Fruit fly (Drosophila melanogaster) whole organism, embryonic: Measurements from ENCODE around the gene CG43094.
A peak's percentile ranks its signal among the peaks of the same experiment; 100 is the strongest.

ENCODE experiments used
- Asciz ChIP-seq: fragments of 200-800 bp; sonication (Bioruptor generic); optimal IDR thresholded peaks from 2 replicates; lab custom pipeline; 2017; ENCODE audit warnings: missing biosample characterization, mild to moderate bottlenecking, missing genetic modification characterization, missing genetic modification reagents
- CG11456 ChIP-seq: fragments of 200-800 bp; sonication (Bioruptor generic); IDR thresholded peaks from 3 replicates; pipeline ENCODE4 v1.3.6; 2022; ENCODE audit warnings: missing biosample characterization, missing genetic modification characterization
- CG12104 ChIP-seq: fragments of 200-800 bp; sonication (Bioruptor generic); optimal IDR thresholded peaks from 3 replicates; lab custom pipeline; 2016; ENCODE audit warnings: missing biosample characterization, missing genetic modification characterization
- CG12744 ChIP-seq: fragments of 200-800 bp; sonication (Bioruptor generic); optimal IDR thresholded peaks from 2 replicates; lab custom pipeline; 2016; ENCODE audit warnings: missing biosample characterization, missing genetic modification characterization
- CG13775 ChIP-seq: fragments of 200-800 bp; sonication (Bioruptor generic); optimal IDR thresholded peaks from 3 replicates; lab custom pipeline; 2017; ENCODE audit warnings: missing biosample characterization, mild to moderate bottlenecking, missing genetic modification characterization
- CG14050 ChIP-seq: fragments of 200-800 bp; sonication (Bioruptor generic); IDR thresholded peaks from 3 replicates; pipeline ENCODE4 v1.3.6; 2022; ENCODE audit warnings: missing biosample characterization, missing genetic modification characterization
- CG14667 ChIP-seq: fragments of 200-800 bp; sonication (Bioruptor generic); IDR thresholded peaks from 2 replicates; pipeline ENCODE4 v1.3.6; 2022; ENCODE audit warnings: missing biosample characterization, missing genetic modification characterization
- CG1647 ChIP-seq: fragments of 200-800 bp; sonication (Bioruptor generic); optimal IDR thresholded peaks from 3 replicates; lab custom pipeline; 2016; ENCODE audit warnings: missing biosample characterization, missing genetic modification characterization
- CG17186 ChIP-seq: fragments of 200-800 bp; sonication (Bioruptor generic); optimal IDR thresholded peaks from 3 replicates; lab custom pipeline; 2017; ENCODE audit warnings: missing biosample characterization, missing genetic modification reagents, missing genetic modification characterization
- CG17568 ChIP-seq: fragments of 200-800 bp; sonication (Bioruptor generic); optimal IDR thresholded peaks from 2 replicates; lab custom pipeline; 2018; ENCODE audit warnings: missing biosample characterization, mild to moderate bottlenecking, missing genetic modification characterization, moderate library complexity
- CG18764 ChIP-seq: fragments of 200-800 bp; sonication (Bioruptor generic); optimal IDR thresholded peaks from 3 replicates; lab custom pipeline; 2016; ENCODE audit warnings: missing biosample characterization, missing genetic modification characterization
- CG30403 ChIP-seq: fragments of 200-800 bp; sonication (Bioruptor generic); optimal IDR thresholded peaks from 3 replicates; lab custom pipeline; 2016; ENCODE audit warnings: missing biosample characterization, missing genetic modification characterization
- CG3065 ChIP-seq: fragments of 200-800 bp; sonication (Bioruptor generic); optimal IDR thresholded peaks from 2 replicates; lab custom pipeline; 2016; ENCODE audit warnings: missing biosample characterization, missing genetic modification characterization
- CG32772 ChIP-seq: fragments of 200-800 bp; sonication (Bioruptor generic); IDR thresholded peaks from 2 replicates; pipeline ENCODE4 v1.3.6; 2022; ENCODE audit warnings: missing biosample characterization, missing genetic modification characterization
- CG3281 ChIP-seq: fragments of 200-800 bp; sonication (Bioruptor generic); optimal IDR thresholded peaks from 3 replicates; lab custom pipeline; 2017; ENCODE audit warnings: missing biosample characterization, mild to moderate bottlenecking, missing genetic modification characterization
- CG4424 ChIP-seq: fragments of 200-800 bp; sonication (Bioruptor generic); optimal IDR thresholded peaks from 3 replicates; lab custom pipeline; 2016; ENCODE audit warnings: missing biosample characterization, missing genetic modification characterization
- CG5953 ChIP-seq: fragments of 200-800 bp; sonication (Bioruptor generic); IDR thresholded peaks from 2 replicates; pipeline ENCODE4 v1.3.6; 2022; ENCODE audit warnings: missing biosample characterization, missing genetic modification characterization
- CG6175 ChIP-seq: fragments of 200-800 bp; sonication (Bioruptor generic); IDR thresholded peaks from 3 replicates; pipeline ENCODE4 v1.3.6; 2022; ENCODE audit warnings: missing biosample characterization, missing genetic modification characterization
- CG7839 ChIP-seq: fragments of 200-800 bp; sonication (Bioruptor generic); optimal IDR thresholded peaks from 3 replicates; lab custom pipeline; 2018; ENCODE audit warnings: missing biosample characterization, mild to moderate bottlenecking, missing genetic modification characterization, moderate library complexity
- CG9817 ChIP-seq: fragments of 200-800 bp; sonication (Bioruptor generic); optimal IDR thresholded peaks from 2 replicates; lab custom pipeline; 2018; ENCODE audit warnings: missing biosample characterization, mild to moderate bottlenecking, missing genetic modification characterization, moderate library complexity
- CG9876 ChIP-seq: fragments of 200-800 bp; sonication (Bioruptor generic); optimal IDR thresholded peaks from 2 replicates; lab custom pipeline; 2016; ENCODE audit warnings: missing biosample characterization, missing genetic modification characterization
- CG9932 ChIP-seq: fragments of 200-800 bp; sonication (Bioruptor generic); IDR thresholded peaks from 2 replicates; pipeline ENCODE4 v1.3.6; 2022; ENCODE audit warnings: missing biosample characterization, missing genetic modification characterization
- Camta ChIP-seq: fragments of 200-800 bp; sonication (Bioruptor generic); optimal IDR thresholded peaks from 2 replicates; lab custom pipeline; 2016; ENCODE audit warnings: missing biosample characterization, missing genetic modification characterization
- Deaf1 ChIP-seq: fragments of 200-800 bp; optimal IDR thresholded peaks from 3 replicates; lab custom pipeline; 2019; ENCODE audit warnings: missing biosample characterization, mild to moderate bottlenecking, missing genetic modification characterization, moderate library complexity
- Fer2 ChIP-seq: fragments of 200-800 bp; sonication (Bioruptor generic); optimal IDR thresholded peaks from 2 replicates; lab custom pipeline; 2018; ENCODE audit warnings: missing biosample characterization, mild to moderate bottlenecking, missing genetic modification characterization, moderate library complexity
- Gsc ChIP-seq: fragments of 200-800 bp; sonication (Bioruptor generic); IDR thresholded peaks from 2 replicates; pipeline ENCODE4 v1.3.6; 2022; ENCODE audit warnings: missing biosample characterization, missing genetic modification characterization
- HLHmδ ChIP-seq: fragments of 200-800 bp; sonication (Bioruptor generic); optimal IDR thresholded peaks from 2 replicates; lab custom pipeline; 2018; ENCODE audit warnings: missing biosample characterization, mild to moderate bottlenecking, missing genetic modification characterization, moderate library complexity
- Hand ChIP-seq: fragments of 200-800 bp; sonication (Bioruptor generic); optimal IDR thresholded peaks from 2 replicates; lab custom pipeline; 2017; ENCODE audit warnings: mild to moderate bottlenecking, missing biosample characterization, missing genetic modification reagents, missing genetic modification characterization
- Hr3 ChIP-seq: fragments of 200-800 bp; sonication (Bioruptor generic); optimal IDR thresholded peaks from 3 replicates; lab custom pipeline; 2016; ENCODE audit warnings: missing biosample characterization, missing genetic modification characterization
- Hr39 ChIP-seq: fragments of >200 bp; optimal IDR thresholded peaks from 2 replicates; lab custom pipeline; 2017
- Jarid2 ChIP-seq: fragments of 200-800 bp; sonication (Bioruptor generic); optimal IDR thresholded peaks from 3 replicates; lab custom pipeline; 2017; ENCODE audit warnings: mild to moderate bottlenecking, missing biosample characterization, missing genetic modification reagents, missing genetic modification characterization
- MBD-R2 ChIP-seq: fragments of 200-800 bp; sonication (Bioruptor generic); IDR thresholded peaks from 2 replicates; pipeline ENCODE4 v1.3.6; 2022; ENCODE audit warnings: missing biosample characterization, missing genetic modification characterization
- Oaz ChIP-seq: fragments of 200-800 bp; sonication (Bioruptor generic); IDR thresholded peaks from 2 replicates; pipeline ENCODE4 v1.3.6; 2022; ENCODE audit warnings: missing biosample characterization, missing genetic modification characterization
- Oli ChIP-seq: fragments of 200-800 bp; sonication (Bioruptor generic); optimal IDR thresholded peaks from 2 replicates; lab custom pipeline; 2018; ENCODE audit warnings: missing biosample characterization, mild to moderate bottlenecking, missing genetic modification characterization, moderate library complexity
- PHDP ChIP-seq: fragments of 200-800 bp; sonication (Bioruptor generic); optimal IDR thresholded peaks from 3 replicates; lab custom pipeline; 2018; ENCODE audit warnings: missing biosample characterization, mild to moderate bottlenecking, missing genetic modification characterization, moderate library complexity
- Rfx ChIP-seq: fragments of 200-800 bp; sonication (Bioruptor generic); IDR thresholded peaks from 2 replicates; pipeline ENCODE4 v1.3.6; 2022; ENCODE audit warnings: missing biosample characterization, missing genetic modification characterization
- abd-A ChIP-seq: fragments of 200-800 bp; sonication (Bioruptor generic); optimal IDR thresholded peaks from 3 replicates; lab custom pipeline; 2019; ENCODE audit warnings: missing biosample characterization, mild to moderate bottlenecking, missing genetic modification characterization, moderate library complexity
- ac ChIP-seq: fragments of 200-800 bp; sonication (Bioruptor generic); optimal IDR thresholded peaks from 3 replicates; lab custom pipeline; 2017; ENCODE audit warnings: missing biosample characterization, mild to moderate bottlenecking, missing genetic modification characterization
- ash1 ChIP-seq: fragments of 200-800 bp; sonication (Bioruptor generic); optimal IDR thresholded peaks from 2 replicates; lab custom pipeline; 2018; ENCODE audit warnings: missing biosample characterization, mild to moderate bottlenecking, missing genetic modification characterization
- bowl ChIP-seq: fragments of 200-800 bp; sonication (Bioruptor generic); IDR thresholded peaks from 2 replicates; pipeline ENCODE4 v1.3.6; 2022; ENCODE audit warnings: missing biosample characterization, missing genetic modification characterization
- crol ChIP-seq: fragments of 200-800 bp; sonication (Bioruptor generic); IDR thresholded peaks from 2 replicates; pipeline ENCODE4 v1.3.6; 2022; ENCODE audit warnings: missing biosample characterization, missing genetic modification characterization
- dmrt99B ChIP-seq: fragments of 200-800 bp; sonication (Bioruptor generic); optimal IDR thresholded peaks from 2 replicates; lab custom pipeline; 2018; ENCODE audit warnings: missing biosample characterization, mild to moderate bottlenecking, missing genetic modification characterization, moderate library complexity
- dysf ChIP-seq: fragments of 200-800 bp; sonication (Bioruptor generic); IDR thresholded peaks from 3 replicates; pipeline ENCODE4 v1.3.6; 2022; ENCODE audit warnings: missing biosample characterization, missing genetic modification characterization
- emc ChIP-seq: fragments of 200-800 bp; sonication (Bioruptor generic); optimal IDR thresholded peaks from 2 replicates; lab custom pipeline; 2016; ENCODE audit warnings: missing biosample characterization, missing genetic modification characterization
- fd3F ChIP-seq: fragments of 200-800 bp; sonication (Bioruptor generic); optimal IDR thresholded peaks from 2 replicates; lab custom pipeline; 2018; ENCODE audit warnings: missing biosample characterization, mild to moderate bottlenecking, missing genetic modification characterization, moderate library complexity
- hbn ChIP-seq: fragments of 200-800 bp; sonication (Bioruptor generic); IDR thresholded peaks from 2 replicates; pipeline ENCODE4 v1.3.6; 2022; ENCODE audit warnings: missing biosample characterization, missing genetic modification characterization; ENCODE audit not compliant: partially characterized antibody
- nom ChIP-seq: fragments of 200-800 bp; sonication (Bioruptor generic); optimal IDR thresholded peaks from 2 replicates; lab custom pipeline; 2017; ENCODE audit warnings: missing biosample characterization, missing genetic modification characterization, mild to moderate bottlenecking, moderate library complexity, missing genetic modification reagents
- rib ChIP-seq: fragments of 200-800 bp; sonication (Bioruptor generic); IDR thresholded peaks from 2 replicates; pipeline ENCODE4 v1.3.6; 2022; ENCODE audit warnings: missing biosample characterization, missing genetic modification characterization
- run ChIP-seq: fragments of 200-800 bp; sonication (Bioruptor generic); optimal IDR thresholded peaks from 3 replicates; lab custom pipeline; 2018; ENCODE audit warnings: missing biosample characterization, mild to moderate bottlenecking, missing genetic modification characterization
- salm ChIP-seq: fragments of 200-800 bp; sonication (Bioruptor generic); optimal IDR thresholded peaks from 2 replicates; lab custom pipeline; 2018; ENCODE audit warnings: missing biosample characterization, mild to moderate bottlenecking, missing genetic modification characterization
- sob ChIP-seq: fragments of 200-800 bp; sonication (Bioruptor generic); IDR thresholded peaks from 2 replicates; pipeline ENCODE4 v1.3.6; 2022; ENCODE audit warnings: missing biosample characterization, missing genetic modification characterization
- ssp ChIP-seq: fragments of 200-800 bp; sonication (Bioruptor generic); IDR thresholded peaks from 2 replicates; pipeline ENCODE4 v1.3.6; 2022; ENCODE audit warnings: missing biosample characterization, missing genetic modification characterization
- trem ChIP-seq: fragments of 200-800 bp; optimal IDR thresholded peaks from 3 replicates; lab custom pipeline; 2019; ENCODE audit warnings: missing biosample characterization, mild to moderate bottlenecking, missing genetic modification characterization, moderate library complexity

Gene CG43094

dm6 chr3R:22781412-22781811 lies 10.6 kb upstream of the CG43094 start (continued):
- TF ChIP-seq abd-A (tag; lab: Kevin White, UChicago) (no peak), Hr39 (lab: Kevin White, UChicago) (no peak), CG4424 (GFP tag; lab: Kevin White, UChicago) (no peak), Fer2 (tag; lab: Kevin White, UChicago) (no peak), Camta (GFP tag; lab: Kevin White, UChicago) (no peak), CG3065 (GFP tag; lab: Kevin White, UChicago) (no peak), CG3281 (GFP tag; lab: Kevin White, UChicago) (no peak), HLHmδ (GFP tag; lab: Kevin White, UChicago) (no peak), CG12744 (no peak), Hand (GFP tag; lab: Kevin White, UChicago) (peak; percentile 34), salm (tag; lab: Kevin White, UChicago) (no peak), CG9876 (GFP tag; lab: Kevin White, UChicago) (no peak), CG12104 (GFP tag; lab: Kevin White, UChicago) (no peak), ac (no peak), CG1647 (GFP tag; lab: Kevin White, UChicago) (no peak), ash1 (no peak), Rfx (GFP tag; lab: Robert Waterston, UW) (peak; percentile 29; the same call in 1 of the 2 replicates), trem (tag; lab: Kevin White, UChicago) (no peak), dmrt99B (tag; lab: Kevin White, UChicago) (no peak), rib (GFP tag; lab: Robert Waterston, UW) (no peak), CG9932 (no peak), CG14050 (no peak; the same call in 2 of the 3 replicates), Deaf1 (tag; lab: Kevin White, UChicago) (peak; percentile 97), CG32772 (no peak), PHDP (tag; lab: Kevin White, UChicago) (peak; percentile 11), sob (GFP tag; lab: Robert Waterston, UW) (peak; percentile 67; the same call in 1 of the 2 replicates), Hr3 (GFP tag; lab: Kevin White, UChicago) (no peak), CG18764 (no peak), CG7839 (tag; lab: Kevin White, UChicago) (no peak), Jarid2 (peak; percentile 56), CG11456 (GFP tag; lab: Robert Waterston, UW) (no peak), CG5953 (no peak), nom (peak; percentile 49), dysf (GFP tag; lab: Robert Waterston, UW) (0 out of 3 replicates have a peak, but pooled peaks have one; percentile 19), hbn (GFP tag; lab: Robert Waterston, UW) (no peak), run (no peak), Asciz (GFP tag; lab: Kevin White, UChicago) (no peak), Gsc (no peak), CG13775 (GFP tag; lab: Kevin White, UChicago) (no peak), CG9817 (tag; lab: Kevin White, UChicago) (no peak), crol (GFP tag; lab: Robert Waterston, UW) (no peak), bowl (peak; percentile 58; the same call in 1 of the 2 replicates), emc (GFP tag; lab: Kevin White, UChicago) (no peak), CG17186 (no peak), CG14667 (GFP tag; lab: Robert Waterston, UW) (no peak), CG6175 (no peak), ssp (GFP tag; lab: Robert Waterston, UW) (no peak), MBD-R2 (GFP tag; lab: Robert Waterston, UW) (no peak), CG30403 (GFP tag; lab: Kevin White, UChicago) (no peak), fd3F (GFP tag; lab: Kevin White, UChicago) (no peak), CG17568 (GFP tag; lab: Kevin White, UChicago) (no peak), Oaz (no peak), Oli (tag; lab: Kevin White, UChicago) (no peak)
